Worm (Caenorhabditis elegans) whole organism, midembryonic: ENCODE data around the gene fbxa-27.

Experiments used
- T22C8.4 ChIP-seq: fragments of 200-800 bp; sonication (Bioruptor generic); IDR thresholded peaks from 2 replicates; pipeline ENCODE4 v1.3.6; 2022; ENCODE audit warnings: missing genetic modification characterization, missing compliant biosample characterization
- cog-1 ChIP-seq: sonication (generic microtip); optimal IDR thresholded peaks from 2 replicates; lab custom pipeline; 2016; ENCODE audit warnings: missing genetic modification characterization, missing compliant biosample characterization
- flt-1 ChIP-seq: fragments of 200-800 bp; sonication (Bioruptor generic); IDR thresholded peaks from 2 replicates; pipeline ENCODE4 v1.3.6; 2022; ENCODE audit warnings: missing genetic modification characterization, missing compliant biosample characterization
- klf-2 ChIP-seq: fragments of 200-800 bp; sonication (Bioruptor generic); conservative IDR thresholded peaks from 2 replicates; pipeline ENCODE4 v1.3.6; 2022; ENCODE audit warnings: missing genetic modification reagents, missing genetic modification characterization, missing compliant biosample characterization
- med-1 ChIP-seq: sonication (generic microtip); optimal IDR thresholded peaks from 2 replicates; lab custom pipeline; 2017; ENCODE audit warnings: missing genetic modification characterization, mild to moderate bottlenecking, missing compliant biosample characterization, antibody characterized with exemption, missing genetic modification reagents; ENCODE audit not compliant: insufficient read depth
- ref-1 ChIP-seq: fragments of 200-800 bp; sonication (Bioruptor generic); conservative IDR thresholded peaks from 2 replicates; pipeline ENCODE4 v1.3.6; 2022; ENCODE audit warnings: missing genetic modification reagents, missing genetic modification characterization, missing compliant biosample characterization
- tab-1 ChIP-seq: fragments of 200-800 bp; sonication (Bioruptor generic); IDR thresholded peaks from 2 replicates; pipeline ENCODE4 v1.3.6; 2022; ENCODE audit warnings: missing genetic modification characterization, missing compliant biosample characterization
- ztf-23 ChIP-seq: fragments of 200-800 bp; sonication (Bioruptor generic); IDR thresholded peaks from 2 replicates; pipeline ENCODE4 v1.3.6; 2022; ENCODE audit warnings: missing genetic modification reagents, missing genetic modification characterization, missing compliant biosample characterization
- ztf-29 ChIP-seq: fragments of 200-800 bp; sonication (Bioruptor generic); IDR thresholded peaks from 2 replicates; pipeline ENCODE4 v1.3.6; 2022; ENCODE audit warnings: missing genetic modification reagents, missing genetic modification characterization, missing compliant biosample characterization

Gene fbxa-27

ce11 chrIII:1314283-1314682, 28.5 kb upstream of the fbxa-27 start:
- TF ChIP-seq tab-1 (GFP tag; lab: Robert Waterston, UW) (no peak), cog-1 (tag; lab: Kevin White, UChicago) (no peak), med-1 (GFP tag; lab: Kevin White, UChicago) (no peak), ztf-23 (GFP tag; lab: Robert Waterston, UW) (no peak), T22C8.4 (GFP tag; lab: Robert Waterston, UW) (no peak), ztf-29 (GFP tag; lab: Robert Waterston, UW) (no peak), ref-1 (GFP tag; lab: Robert Waterston, UW) (no peak), klf-2 (GFP tag; lab: Robert Waterston, UW) (no peak), flt-1 (GFP tag; lab: Robert Waterston, UW) (no peak)

DNA sequence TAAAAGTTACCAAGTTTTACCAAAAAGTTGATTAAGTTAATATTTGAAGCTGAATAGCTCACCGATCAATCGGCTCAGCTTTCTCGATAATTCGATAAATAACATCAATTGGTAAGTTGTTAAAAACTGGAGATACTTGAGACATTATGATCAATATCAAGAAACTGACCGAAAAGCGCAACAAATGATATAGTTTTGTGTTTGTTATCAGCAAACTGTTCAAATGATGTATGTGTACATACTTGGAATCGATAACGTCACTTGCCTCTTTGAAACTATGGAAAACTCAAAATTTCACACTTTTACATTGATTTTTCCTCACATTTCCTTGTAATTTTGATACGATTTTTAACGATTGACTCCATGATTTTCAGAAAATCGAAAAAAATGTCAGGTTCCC, 27.7 kb upstream of the fbxa-27 start, which contains the start of the genes fbxa-80 and fbxa-19:
TSS of gene fbxa-80 (minus strand) at position 173 of the 400 bp plus-strand sequence.
TSS of gene fbxa-19 (plus strand) at position 364 of the 400 bp plus-strand sequence.
- no peak for TF ChIP-seq klf-2 (GFP tag; lab: Robert Waterston, UW)

DNA sequence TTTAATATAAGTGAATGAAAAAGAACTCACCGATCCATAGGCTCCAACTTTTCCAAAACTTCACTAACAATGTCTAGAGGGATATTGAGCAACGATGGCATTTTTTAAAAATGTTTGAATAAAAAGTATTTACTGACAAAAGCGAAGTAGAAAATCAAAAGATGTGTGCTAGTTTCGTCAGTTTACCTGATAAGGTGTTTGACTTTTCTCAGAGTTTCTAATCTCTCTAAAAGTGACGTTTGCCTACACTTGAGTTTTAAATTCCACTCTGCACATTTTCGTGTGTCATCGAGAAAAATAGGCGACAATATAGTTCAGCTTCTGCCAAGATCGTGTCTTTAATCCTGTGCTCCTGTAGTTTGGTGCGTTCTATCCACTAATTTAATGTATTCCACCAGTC, 21.2 kb upstream of the fbxa-27 start, which contains the start of gene fbxa-15:
TSS of gene fbxa-15 (minus strand) at position 101 of the 400 bp plus-strand sequence.
- no peak for TF ChIP-seq cog-1 (tag; lab: Kevin White, UChicago)
- TF ChIP-seq ztf-29 (GFP tag; lab: Robert Waterston, UW): no peak
- no peak for TF ChIP-seq klf-2 (GFP tag; lab: Robert Waterston, UW)
- TF ChIP-seq ztf-23 (GFP tag; lab: Robert Waterston, UW): no peak
- no peak for TF ChIP-seq tab-1 (GFP tag; lab: Robert Waterston, UW)
- no peak for TF ChIP-seq ref-1 (GFP tag; lab: Robert Waterston, UW)
- no peak for TF ChIP-seq T22C8.4 (GFP tag; lab: Robert Waterston, UW)
- no peak for TF ChIP-seq med-1 (GFP tag; lab: Kevin White, UChicago)
- no peak for TF ChIP-seq flt-1 (GFP tag; lab: Robert Waterston, UW)

ce11 chrIII:1323555-1323954, 19.2 kb upstream of the fbxa-27 start:
- TF ChIP-seq ztf-29 (GFP tag; lab: Robert Waterston, UW): no peak
- TF ChIP-seq flt-1 (GFP tag; lab: Robert Waterston, UW): no peak
- TF ChIP-seq tab-1 (GFP tag; lab: Robert Waterston, UW): no peak
- no peak for TF ChIP-seq ztf-23 (GFP tag; lab: Robert Waterston, UW)
- TF ChIP-seq med-1 (GFP tag; lab: Kevin White, UChicago): no peak

DNA sequence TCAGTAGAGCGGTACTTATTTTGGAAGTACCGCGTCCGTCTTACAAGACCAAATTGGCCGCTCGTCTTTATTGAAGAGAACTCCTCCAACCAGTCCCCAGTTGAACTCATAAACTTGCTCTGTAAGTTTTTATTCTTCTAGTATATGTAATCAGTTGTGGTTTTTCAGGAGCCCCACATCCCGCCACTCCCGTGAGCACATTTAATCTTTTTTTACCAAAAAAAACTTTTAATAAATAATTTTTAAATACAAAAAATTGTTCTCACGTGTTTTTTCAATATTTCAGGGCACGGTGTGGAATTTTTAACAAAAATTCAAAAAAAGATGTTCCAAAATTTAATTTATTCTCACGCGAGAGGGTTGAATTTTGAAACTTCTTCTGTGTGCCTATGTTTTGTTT, 18.3 kb upstream of the fbxa-27 start, which contains the start of gene fbxa-14:
TSS of gene fbxa-14 (minus strand) at position 101 of the 400 bp plus-strand sequence.
- TF ChIP-seq tab-1 (GFP tag; lab: Robert Waterston, UW) (no peak), ztf-23 (GFP tag; lab: Robert Waterston, UW) (no peak), flt-1 (GFP tag; lab: Robert Waterston, UW) (no peak), med-1 (GFP tag; lab: Kevin White, UChicago) (no peak), klf-2 (GFP tag; lab: Robert Waterston, UW) (no peak), T22C8.4 (GFP tag; lab: Robert Waterston, UW) (no peak), cog-1 (tag; lab: Kevin White, UChicago) (no peak), ref-1 (GFP tag; lab: Robert Waterston, UW) (no peak), ztf-29 (GFP tag; lab: Robert Waterston, UW) (no peak)

DNA sequence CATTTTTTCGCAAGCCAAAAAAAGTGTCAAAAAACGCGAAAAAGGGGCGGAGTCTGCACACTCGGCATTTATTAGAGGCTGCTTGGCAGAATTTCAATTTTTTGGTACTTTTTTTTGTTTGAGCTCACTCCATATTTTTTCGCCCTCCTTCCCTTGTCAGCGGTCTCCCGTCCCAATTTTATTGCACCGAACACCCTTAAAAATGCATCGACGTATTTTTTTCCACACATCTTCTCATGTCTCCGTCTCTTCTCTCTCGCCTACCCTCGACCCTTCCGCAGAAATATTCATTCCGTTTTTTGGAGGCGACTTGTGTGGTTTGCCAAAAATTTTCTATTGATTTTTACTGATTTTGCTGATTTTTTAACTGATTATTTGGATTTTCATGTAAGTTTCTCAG, 16.3 kb upstream of the fbxa-27 start, which contains the start of gene Y82E9BL.18:
TSS of gene Y82E9BL.18 (plus strand) at position 301 of the 400 bp plus-strand sequence.
- TF ChIP-seq cog-1 (tag; lab: Kevin White, UChicago) (no peak), ref-1 (GFP tag; lab: Robert Waterston, UW) (no peak), klf-2 (GFP tag; lab: Robert Waterston, UW) (no peak), T22C8.4 (GFP tag; lab: Robert Waterston, UW) (no peak), tab-1 (GFP tag; lab: Robert Waterston, UW) (no peak), ztf-29 (GFP tag; lab: Robert Waterston, UW) (no peak), med-1 (GFP tag; lab: Kevin White, UChicago) (no peak), ztf-23 (GFP tag; lab: Robert Waterston, UW) (no peak), flt-1 (GFP tag; lab: Robert Waterston, UW) (no peak)

ce11 chrIII:1331894-1332293, 10.9 kb upstream of the fbxa-27 start, which contains the start of gene Y82E9BL.19:
Y82E9BL.19 (plus strand) TSS chrIII:1332016.
- TF ChIP-seq klf-2 (GFP tag; lab: Robert Waterston, UW): no peak
- TF ChIP-seq cog-1 (tag; lab: Kevin White, UChicago): no peak

DNA sequence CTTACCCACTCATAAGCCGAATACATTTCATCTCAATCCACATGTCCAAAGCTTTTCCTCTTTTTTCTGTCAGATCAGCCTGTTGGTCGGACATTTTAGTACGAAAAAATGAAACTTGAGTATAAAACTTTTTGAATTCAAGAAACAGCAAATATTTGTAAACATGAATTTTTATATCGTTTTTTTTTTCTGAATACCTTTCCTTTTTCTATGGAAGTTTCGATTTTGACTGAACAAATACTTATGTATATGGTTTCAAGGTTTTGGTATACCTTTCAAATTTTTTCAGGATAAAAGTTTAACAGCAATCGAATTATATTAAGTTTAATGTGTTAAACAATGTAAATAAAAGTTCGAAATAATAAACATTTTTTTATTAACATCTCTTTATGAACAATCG, 2.5 kb upstream of the fbxa-27 start, which contains the start of gene fbxa-5:
TSS of gene fbxa-5 (minus strand) at position 101 of the 400 bp plus-strand sequence.
- TF ChIP-seq ref-1 (GFP tag; lab: Robert Waterston, UW) (no peak), ztf-29 (GFP tag; lab: Robert Waterston, UW) (no peak), flt-1 (GFP tag; lab: Robert Waterston, UW) (no peak), cog-1 (tag; lab: Kevin White, UChicago) (no peak), klf-2 (GFP tag; lab: Robert Waterston, UW) (no peak), T22C8.4 (GFP tag; lab: Robert Waterston, UW) (no peak), ztf-23 (GFP tag; lab: Robert Waterston, UW) (no peak), med-1 (GFP tag; lab: Kevin White, UChicago) (no peak), tab-1 (GFP tag; lab: Robert Waterston, UW) (no peak)

DNA sequence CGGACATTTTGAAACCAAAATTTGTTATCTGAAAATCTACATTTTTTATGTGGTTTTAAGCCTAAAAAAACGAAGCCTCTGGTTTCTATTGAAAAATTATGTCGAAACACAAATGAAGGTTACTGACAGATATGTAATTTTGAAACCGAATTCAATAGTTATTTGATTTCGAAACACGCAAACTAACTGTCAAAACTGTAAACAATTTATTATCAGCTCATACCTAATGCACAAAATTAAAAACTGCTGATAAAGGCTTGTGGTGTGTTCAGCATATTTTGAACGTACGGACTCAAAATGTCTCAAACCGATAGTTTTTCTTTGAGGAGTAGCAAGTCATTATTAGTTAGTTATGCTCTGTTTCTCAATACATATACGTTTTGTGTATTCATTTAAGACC, 281 bp upstream of the fbxa-27 start, which contains the start of gene fbxa-26:
TSS of gene fbxa-26 (minus strand) at position 35 of the 400 bp plus-strand sequence.
- TF ChIP-seq med-1 (GFP tag; lab: Kevin White, UChicago) (no peak), flt-1 (GFP tag; lab: Robert Waterston, UW) (no peak), ztf-29 (GFP tag; lab: Robert Waterston, UW) (no peak), tab-1 (GFP tag; lab: Robert Waterston, UW) (no peak), ref-1 (GFP tag; lab: Robert Waterston, UW) (no peak), ztf-23 (GFP tag; lab: Robert Waterston, UW) (no peak), T22C8.4 (GFP tag; lab: Robert Waterston, UW) (no peak), cog-1 (tag; lab: Kevin White, UChicago) (no peak), klf-2 (GFP tag; lab: Robert Waterston, UW) (no peak)
